Worm (Caenorhabditis elegans) whole organism, early embryonic: ENCODE data around the gene srh-219.

Experiments
- B0310.2 ChIP-seq: sonication (generic microtip); optimal IDR thresholded peaks from 2 replicates; lab custom pipeline; 2016; ENCODE audit warnings: mild to moderate bottlenecking, missing genetic modification characterization, missing compliant biosample characterization
- ama-1 ChIP-seq: fragments of 150-350 bp; optimal IDR thresholded peaks from 2 replicates; lab custom pipeline; 2014
- flt-1 ChIP-seq: fragments of 200-800 bp; sonication (Bioruptor generic); IDR thresholded peaks from 2 replicates; pipeline ENCODE4 v1.3.6; 2022; ENCODE audit warnings: missing genetic modification characterization, missing compliant biosample characterization
- tra-4 ChIP-seq: sonication (generic microtip); optimal IDR thresholded peaks from 2 replicates; lab custom pipeline; 2017; ENCODE audit warnings: missing genetic modification characterization, missing compliant biosample characterization

- TF ChIP-seq ama-1 (no peak), tra-4 (tag; lab: Kevin White, UChicago) (no peak), flt-1 (GFP tag; lab: Robert Waterston, UW) (no peak), B0310.2 (tag; lab: Kevin White, UChicago) (no peak)
These were observed 2.5 kb downstream of the srh-219 start for ce11 chrV:15497731-15498130.
